Fruit fly (Drosophila melanogaster): ENCODE measurements around the gene CG14607.

DNA sequence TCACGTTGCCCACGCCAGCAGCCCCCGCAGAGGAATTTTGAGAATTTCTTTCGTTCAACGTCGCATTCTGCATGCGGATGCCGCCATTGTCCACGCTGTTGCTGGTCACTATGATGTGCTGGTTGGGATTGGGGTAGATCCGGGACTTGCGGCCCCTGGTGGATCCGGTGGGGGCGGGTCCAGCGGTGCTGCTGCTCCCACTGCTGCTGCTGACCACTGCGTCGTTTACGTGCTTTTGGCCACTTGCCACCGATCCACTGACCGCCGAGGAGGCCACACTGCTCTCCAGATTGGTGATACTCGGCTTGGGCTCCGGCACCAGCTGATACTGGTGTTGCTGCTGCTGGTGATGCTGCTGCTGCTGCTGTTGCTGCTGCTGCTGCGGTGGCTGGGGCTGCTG lies 35.2 kb downstream of the CG14607 start:
- no peak for TF ChIP-seq sob (GFP tag; IDR thresholded peaks at IDR 0.05)
- TF ChIP-seq Drgx (GFP tag; IDR thresholded peaks at IDR 0.05), result no peak
- TF ChIP-seq maf-S (GFP tag; optimal IDR thresholded peaks at IDR 0.05), result no peak
- TF ChIP-seq Abd-B (GFP tag; optimal IDR thresholded peaks at IDR 0.05), result no peak
- TF ChIP-seq CG13424 (tag; optimal IDR thresholded peaks at IDR 0.05), result no peak
- no peak for TF ChIP-seq CG10462 (GFP tag; optimal IDR thresholded peaks at IDR 0.05)
- TF ChIP-seq CG12236 (GFP tag; optimal IDR thresholded peaks at IDR 0.05), result no peak
